Fruit fly (Drosophila melanogaster): ENCODE measurements around the gene CG17026.

The CG17026 gene

dm6 chr3L:15998217-15998616 lies 23.0 kb downstream of the CG17026 start:
- TF ChIP-seq CG8159 (tag; optimal IDR thresholded peaks at IDR 0.05) = no peak
- TF ChIP-seq CG10348 (GFP tag; IDR thresholded peaks at IDR 0.05) = no peak
- TF ChIP-seq fd96Ca (GFP tag; IDR thresholded peaks at IDR 0.05) = no peak
- no peak for TF ChIP-seq D1 (tag; optimal IDR thresholded peaks at IDR 0.05)
- TF ChIP-seq CG17806 (tag; optimal IDR thresholded peaks at IDR 0.05) = no peak
- TF ChIP-seq CG13204 (GFP tag; optimal IDR thresholded peaks at IDR 0.05) = no peak
- TF ChIP-seq Ets98B (GFP tag; IDR thresholded peaks at IDR 0.05) = no peak

- TF ChIP-seq CG17806 (tag; optimal IDR thresholded peaks at IDR 0.05) (peak; percentile 3), CG8301 (tag; optimal IDR thresholded peaks at IDR 0.05) (no peak)
Observed at dm6 chr3L:15999358-16000005, 24.3 kb downstream of the CG17026 start.

dm6 chr3L:16001164-16001679 lies 26.1 kb downstream of the CG17026 start:
- TF ChIP-seq CG34367 (tag; optimal IDR thresholded peaks at IDR 0.05) (no peak), CG9948 (tag; optimal IDR thresholded peaks at IDR 0.05) (no peak), CG8301 (tag; optimal IDR thresholded peaks at IDR 0.05) (peak; percentile 73), CG12605 (GFP tag; IDR thresholded peaks at IDR 0.05) (peak; percentile 30; the same call in 1 of the 2 replicates), CG14655 (GFP tag; optimal IDR thresholded peaks at IDR 0.05) (peak; percentile 74), Pif1B (GFP tag; optimal IDR thresholded peaks at IDR 0.05) (no peak), Ets98B (GFP tag; IDR thresholded peaks at IDR 0.05) (peak; percentile 77), CG15710 (tag; optimal IDR thresholded peaks at IDR 0.05) (peak; percentile 27), CG32121 (GFP tag; IDR thresholded peaks at IDR 0.05) (peak; percentile 88), CG13204 (GFP tag; optimal IDR thresholded peaks at IDR 0.05) (no peak), rn (GFP tag; IDR thresholded peaks at IDR 0.05) (no peak), Snoo (tag; optimal IDR thresholded peaks at IDR 0.05) (no peak), EcR (GFP tag; optimal IDR thresholded peaks at IDR 0.05) (no peak), CG8159 (tag; optimal IDR thresholded peaks at IDR 0.05) (no peak), CG17806 (tag; optimal IDR thresholded peaks at IDR 0.05) (peak; percentile 10), CG10348 (GFP tag; IDR thresholded peaks at IDR 0.05) (peak; percentile 60; the same call in 1 of the 2 replicates), fd96Ca (GFP tag; IDR thresholded peaks at IDR 0.05) (no peak), Pif1A (GFP tag; optimal IDR thresholded peaks at IDR 0.05) (peak; percentile 62), gl (tag; optimal IDR thresholded peaks at IDR 0.05) (no peak), CG4496 (GFP tag; IDR thresholded peaks at IDR 0.05) (no peak; the same call in 2 of the 3 replicates), D1 (tag; optimal IDR thresholded peaks at IDR 0.05) (no peak)

dm6 chr3L:16002116-16002716 lies 27.0 kb downstream of the CG17026 start:
- TF ChIP-seq CG8159 (tag; optimal IDR thresholded peaks at IDR 0.05) = no peak
- TF ChIP-seq gl (tag; optimal IDR thresholded peaks at IDR 0.05) = peak; percentile 78
- TF ChIP-seq EcR (GFP tag; optimal IDR thresholded peaks at IDR 0.05) = no peak
- peak; percentile 41 for TF ChIP-seq CG13204 (GFP tag; optimal IDR thresholded peaks at IDR 0.05)
- TF ChIP-seq CG15710 (tag; optimal IDR thresholded peaks at IDR 0.05) = peak; percentile 32
- TF ChIP-seq Snoo (tag; optimal IDR thresholded peaks at IDR 0.05) = no peak
- no peak for TF ChIP-seq D1 (tag; optimal IDR thresholded peaks at IDR 0.05)
- peak; percentile 48; the same call in 1 of the 2 replicates for TF ChIP-seq CG32121 (GFP tag; IDR thresholded peaks at IDR 0.05)
- TF ChIP-seq CG10348 (GFP tag; IDR thresholded peaks at IDR 0.05) = no peak
- peak; percentile 1 for TF ChIP-seq CG9948 (tag; optimal IDR thresholded peaks at IDR 0.05)
- TF ChIP-seq Pif1B (GFP tag; optimal IDR thresholded peaks at IDR 0.05) = peak; percentile 37
- no peak for TF ChIP-seq rn (GFP tag; IDR thresholded peaks at IDR 0.05)
- TF ChIP-seq CG34367 (tag; optimal IDR thresholded peaks at IDR 0.05) = peak; percentile 26
- TF ChIP-seq Pif1A (GFP tag; optimal IDR thresholded peaks at IDR 0.05) = peak; percentile 60
- TF ChIP-seq CG4496 (GFP tag; IDR thresholded peaks at IDR 0.05) = no peak
- TF ChIP-seq Ets98B (GFP tag; IDR thresholded peaks at IDR 0.05) = peak; percentile 62
- TF ChIP-seq CG14655 (GFP tag; optimal IDR thresholded peaks at IDR 0.05) = peak; percentile 62
- TF ChIP-seq CG12605 (GFP tag; IDR thresholded peaks at IDR 0.05) = peak; percentile 84
- TF ChIP-seq CG17806 (tag; optimal IDR thresholded peaks at IDR 0.05) = peak; percentile 12
- TF ChIP-seq fd96Ca (GFP tag; IDR thresholded peaks at IDR 0.05) = no peak; the same call in 1 of the 3 replicates
- TF ChIP-seq CG8301 (tag; optimal IDR thresholded peaks at IDR 0.05) = peak; percentile 52

- TF ChIP-seq CG13204 (GFP tag; optimal IDR thresholded peaks at IDR 0.05) (peak; percentile 84), Pif1A (GFP tag; optimal IDR thresholded peaks at IDR 0.05) (peak; percentile 69), D1 (tag; optimal IDR thresholded peaks at IDR 0.05) (peak; percentile 11), CG15710 (tag; optimal IDR thresholded peaks at IDR 0.05) (peak; percentile 70), CG34367 (tag; optimal IDR thresholded peaks at IDR 0.05) (peak; percentile 75), Ets98B (GFP tag; IDR thresholded peaks at IDR 0.05) (peak; percentile 76), CG8301 (tag; optimal IDR thresholded peaks at IDR 0.05) (peak; percentile 34), EcR (GFP tag; optimal IDR thresholded peaks at IDR 0.05) (peak; percentile 28), CG10348 (GFP tag; IDR thresholded peaks at IDR 0.05) (no peak), rn (GFP tag; IDR thresholded peaks at IDR 0.05) (no peak), CG9948 (tag; optimal IDR thresholded peaks at IDR 0.05) (peak; percentile 44), CG4496 (GFP tag; IDR thresholded peaks at IDR 0.05) (peak; percentile 57; the same call in 1 of the 3 replicates), Snoo (tag; optimal IDR thresholded peaks at IDR 0.05) (peak; percentile 8), Pif1B (GFP tag; optimal IDR thresholded peaks at IDR 0.05) (peak; percentile 65), CG32121 (GFP tag; IDR thresholded peaks at IDR 0.05) (peak; percentile 47), CG8159 (tag; optimal IDR thresholded peaks at IDR 0.05) (peak; percentile 56), CG14655 (GFP tag; optimal IDR thresholded peaks at IDR 0.05) (peak; percentile 72), fd96Ca (GFP tag; IDR thresholded peaks at IDR 0.05) (peak; percentile 80; the same call in 2 of the 3 replicates), CG17806 (tag; optimal IDR thresholded peaks at IDR 0.05) (peak; percentile 42), CG12605 (GFP tag; IDR thresholded peaks at IDR 0.05) (peak; percentile 91), gl (tag; optimal IDR thresholded peaks at IDR 0.05) (peak; percentile 87)
Observed at dm6 chr3L:16004401-16005237, 29.5 kb downstream of the CG17026 start, which contains the start of the genes hzg and mRpS31. hzg (minus strand) TSS chr3L:16004736. mRpS31 (plus strand) TSS chr3L:16005193.
